Fruit fly (Drosophila melanogaster) whole organism, embryonic: ENCODE data around the gene Sec3.

ENCODE experiments used
- CG10209 ChIP-seq: fragments of 200-800 bp; sonication (Bioruptor generic); optimal IDR thresholded peaks from 3 replicates; lab custom pipeline; 2017; ENCODE audit warnings: missing biosample characterization, mild to moderate bottlenecking, missing genetic modification characterization, missing genetic modification reagents
- CG12155 ChIP-seq: fragments of 200-800 bp; sonication (Bioruptor generic); optimal IDR thresholded peaks from 3 replicates; lab custom pipeline; 2016; ENCODE audit warnings: missing biosample characterization, missing genetic modification characterization
- CG12769 ChIP-seq: fragments of 200-800 bp; sonication (Bioruptor generic); optimal IDR thresholded peaks from 2 replicates; lab custom pipeline; 2019; ENCODE audit warnings: missing biosample characterization, mild to moderate bottlenecking, missing genetic modification characterization, moderate library complexity
- CG14965 ChIP-seq: fragments of 200-800 bp; sonication (Bioruptor generic); optimal IDR thresholded peaks from 2 replicates; lab custom pipeline; 2016; ENCODE audit warnings: missing biosample characterization, missing genetic modification characterization, borderline replicate concordance
- CG1529 ChIP-seq: fragments of 200-800 bp; sonication (Bioruptor generic); optimal IDR thresholded peaks from 3 replicates; lab custom pipeline; 2018; ENCODE audit warnings: missing biosample characterization, missing genetic modification characterization
- CG15479 ChIP-seq: fragments of 200-800 bp; sonication (Bioruptor generic); optimal IDR thresholded peaks from 3 replicates; lab custom pipeline; 2019; ENCODE audit warnings: missing biosample characterization, mild to moderate bottlenecking, missing genetic modification characterization, moderate library complexity
- CG15696 ChIP-seq: fragments of 200-800 bp; sonication (Bioruptor generic); optimal IDR thresholded peaks from 2 replicates; lab custom pipeline; 2019; ENCODE audit warnings: missing biosample characterization, mild to moderate bottlenecking, missing genetic modification characterization, moderate library complexity
- CG1603 ChIP-seq: fragments of 200-800 bp; sonication (Bioruptor generic); optimal IDR thresholded peaks from 2 replicates; lab custom pipeline; 2019; ENCODE audit warnings: missing biosample characterization, mild to moderate bottlenecking, missing genetic modification characterization, moderate library complexity
- CG16813 ChIP-seq: fragments of 200-800 bp; sonication (Bioruptor generic); IDR thresholded peaks from 3 replicates; pipeline ENCODE4 v1.3.6; 2022; ENCODE audit warnings: missing biosample characterization, missing genetic modification characterization; ENCODE audit not compliant: partially characterized antibody
- CG16815 ChIP-seq: fragments of 200-800 bp; sonication (Bioruptor generic); optimal IDR thresholded peaks from 3 replicates; lab custom pipeline; 2017; ENCODE audit warnings: missing biosample characterization, mild to moderate bottlenecking, missing genetic modification characterization
- CG17361 ChIP-seq: fragments of 200-800 bp; sonication (Bioruptor generic); IDR thresholded peaks from 3 replicates; pipeline ENCODE4 v1.3.6; 2022; ENCODE audit warnings: missing biosample characterization, missing genetic modification characterization
- CG17385 ChIP-seq: fragments of 200-800 bp; sonication (Bioruptor generic); optimal IDR thresholded peaks from 3 replicates; lab custom pipeline; 2018; ENCODE audit warnings: missing biosample characterization, mild to moderate bottlenecking, missing genetic modification characterization
- CG2678 ChIP-seq: fragments of 200-800 bp; sonication (Bioruptor generic); optimal IDR thresholded peaks from 3 replicates; lab custom pipeline; 2019; ENCODE audit warnings: missing biosample characterization, mild to moderate bottlenecking, missing genetic modification characterization, moderate library complexity
- CG31388 ChIP-seq: fragments of 200-800 bp; sonication (Bioruptor generic); optimal IDR thresholded peaks from 2 replicates; lab custom pipeline; 2016; ENCODE audit warnings: missing biosample characterization, missing genetic modification characterization
- CG8290 ChIP-seq, 3 experiments: fragments of 200-800 bp; sonication (Bioruptor generic); optimal IDR thresholded peaks; 2 replicates each; lab custom pipeline; 2016 to 2019; ENCODE audit warnings: missing biosample characterization in 3 of 3, missing genetic modification characterization in 3 of 3, mild to moderate bottlenecking in 2 of 3, moderate library complexity in 1 of 3
- CG8478 ChIP-seq: fragments of >200 bp; optimal IDR thresholded peaks from 2 replicates; lab custom pipeline; 2018
- CHES-1-like ChIP-seq: fragments of 200-800 bp; sonication (Bioruptor generic); optimal IDR thresholded peaks from 2 replicates; lab custom pipeline; 2016; ENCODE audit warnings: missing biosample characterization, missing genetic modification characterization
- Dbx ChIP-seq: fragments of 200-800 bp; sonication (Bioruptor generic); IDR thresholded peaks from 3 replicates; pipeline ENCODE4 v1.3.6; 2022; ENCODE audit warnings: missing biosample characterization, missing genetic modification characterization
- Ets65A ChIP-seq: fragments of 200-800 bp; sonication (Bioruptor generic); peaks from one replicate; lab custom pipeline; 2016; ENCODE audit warnings: missing biosample characterization, missing genetic modification characterization
- HmgZ ChIP-seq: fragments of 200-800 bp; sonication (Bioruptor generic); optimal IDR thresholded peaks from 2 replicates; lab custom pipeline; 2018; ENCODE audit warnings: missing biosample characterization, mild to moderate bottlenecking, missing genetic modification characterization
- Lpt ChIP-seq: fragments of >200 bp; optimal IDR thresholded peaks from 2 replicates; lab custom pipeline; 2018; ENCODE audit warnings: missing biosample characterization, missing genetic modification characterization
- Mrtf ChIP-seq: fragments of 200-800 bp; sonication (Bioruptor generic); IDR thresholded peaks from 3 replicates; pipeline ENCODE4 v1.3.6; 2022; ENCODE audit warnings: missing biosample characterization, missing genetic modification characterization
- NC2β ChIP-seq: fragments of 200-800 bp; sonication (Bioruptor generic); optimal IDR thresholded peaks from 2 replicates; lab custom pipeline; 2016; ENCODE audit warnings: missing biosample characterization, missing genetic modification characterization
- Opbp ChIP-seq: fragments of 200-800 bp; sonication (Bioruptor generic); IDR thresholded peaks from 3 replicates; pipeline ENCODE4 v1.3.6; 2022; ENCODE audit warnings: missing biosample characterization, missing genetic modification characterization; ENCODE audit not compliant: partially characterized antibody
- PHDP ChIP-seq: fragments of 200-800 bp; sonication (Bioruptor generic); optimal IDR thresholded peaks from 3 replicates; lab custom pipeline; 2018; ENCODE audit warnings: missing biosample characterization, mild to moderate bottlenecking, missing genetic modification characterization, moderate library complexity
- Ssrp ChIP-seq: fragments of 200-800 bp; sonication (Bioruptor generic); optimal IDR thresholded peaks from 2 replicates; lab custom pipeline; 2018; ENCODE audit warnings: missing biosample characterization, mild to moderate bottlenecking, missing genetic modification characterization, moderate library complexity
- Trl ChIP-seq, 3 experiments: fragments of >200 bp in 2 of 3; fragments of 200-800 bp in 1 of 3; sonication (Bioruptor generic) in 1 of 3; optimal IDR thresholded peaks; 2 replicates in 1 of 3; 3 replicates in 2 of 3; lab custom pipeline; 2016 to 2017; ENCODE audit warnings: missing biosample characterization in 1 of 3, missing genetic modification characterization in 1 of 3
- ac ChIP-seq: fragments of 200-800 bp; sonication (Bioruptor generic); optimal IDR thresholded peaks from 3 replicates; lab custom pipeline; 2017; ENCODE audit warnings: missing biosample characterization, mild to moderate bottlenecking, missing genetic modification characterization
- ara ChIP-seq: fragments of 200-800 bp; sonication (Bioruptor generic); IDR thresholded peaks from 2 replicates; pipeline ENCODE4 v1.3.6; 2022; ENCODE audit warnings: missing biosample characterization, missing genetic modification characterization
- crc ChIP-seq: fragments of 200-800 bp; sonication (Bioruptor generic); optimal IDR thresholded peaks from 2 replicates; lab custom pipeline; 2016; ENCODE audit warnings: missing biosample characterization, missing genetic modification characterization
- da ChIP-seq: fragments of 200-800 bp; sonication (Bioruptor generic); optimal IDR thresholded peaks from 2 replicates; lab custom pipeline; 2016; ENCODE audit warnings: missing biosample characterization, missing genetic modification characterization
- dmrt11E ChIP-seq: fragments of 200-800 bp; sonication (Bioruptor generic); optimal IDR thresholded peaks from 3 replicates; lab custom pipeline; 2018; ENCODE audit warnings: missing biosample characterization, mild to moderate bottlenecking, missing genetic modification characterization, moderate library complexity
- eyg ChIP-seq: fragments of 200-800 bp; sonication (Bioruptor generic); optimal IDR thresholded peaks from 3 replicates; lab custom pipeline; 2016; ENCODE audit warnings: missing biosample characterization, missing genetic modification characterization
- fd102C ChIP-seq: fragments of 200-800 bp; sonication (Bioruptor generic); optimal IDR thresholded peaks from 2 replicates; lab custom pipeline; 2018; ENCODE audit warnings: missing biosample characterization, mild to moderate bottlenecking, missing genetic modification characterization, moderate library complexity
- ham ChIP-seq: fragments of 200-800 bp; sonication (Bioruptor generic); IDR thresholded peaks from 2 replicates; pipeline ENCODE4 v1.3.6; 2022; ENCODE audit warnings: missing biosample characterization, missing genetic modification characterization
- insv ChIP-seq, 2 experiments: fragments of 200-800 bp; sonication (Bioruptor generic); optimal IDR thresholded peaks; 3 replicates each; lab custom pipeline; 2016 to 2018; ENCODE audit warnings: missing biosample characterization in 2 of 2, missing genetic modification characterization in 2 of 2
- lab ChIP-seq: fragments of 200-800 bp; sonication (Bioruptor generic); optimal IDR thresholded peaks from 3 replicates; lab custom pipeline; 2017; ENCODE audit warnings: missing biosample characterization, missing genetic modification characterization, mild to moderate bottlenecking, moderate library complexity, missing genetic modification reagents
- p53 ChIP-seq: fragments of 200-800 bp; sonication (Bioruptor generic); optimal IDR thresholded peaks from 2 replicates; lab custom pipeline; 2016; ENCODE audit warnings: missing biosample characterization, missing genetic modification characterization
- row ChIP-seq: fragments of 200-800 bp; sonication (Bioruptor generic); IDR thresholded peaks from 3 replicates; pipeline ENCODE4 v1.3.6; 2022; ENCODE audit warnings: missing biosample characterization, missing genetic modification characterization
- run ChIP-seq: fragments of 200-800 bp; sonication (Bioruptor generic); optimal IDR thresholded peaks from 3 replicates; lab custom pipeline; 2018; ENCODE audit warnings: missing biosample characterization, mild to moderate bottlenecking, missing genetic modification characterization
- sens ChIP-seq: fragments of 200-800 bp; sonication (Bioruptor generic); peaks from one replicate; lab custom pipeline; 2016; ENCODE audit warnings: missing biosample characterization, missing genetic modification characterization
- tin ChIP-seq: fragments of 200-800 bp; sonication (Bioruptor generic); optimal IDR thresholded peaks from 3 replicates; lab custom pipeline; 2016; ENCODE audit warnings: missing biosample characterization, missing genetic modification characterization
- trem ChIP-seq: fragments of 200-800 bp; optimal IDR thresholded peaks from 3 replicates; lab custom pipeline; 2019; ENCODE audit warnings: missing biosample characterization, mild to moderate bottlenecking, missing genetic modification characterization, moderate library complexity
- ttk ChIP-seq: fragments of 200-800 bp; sonication (Bioruptor generic); IDR thresholded peaks from 2 replicates; pipeline ENCODE4 v2.1.2; 2022; ENCODE audit warnings: missing biosample characterization, missing genetic modification characterization
- tx ChIP-seq: fragments of 200-800 bp; sonication (Bioruptor generic); optimal IDR thresholded peaks from 2 replicates; lab custom pipeline; 2016; ENCODE audit warnings: missing biosample characterization, missing genetic modification characterization
- unpg ChIP-seq: fragments of 200-800 bp; sonication (Bioruptor generic); optimal IDR thresholded peaks from 3 replicates; lab custom pipeline; 2018; ENCODE audit warnings: missing biosample characterization, mild to moderate bottlenecking, missing genetic modification characterization, moderate library complexity

The Sec3 gene

dm6 chr3L:17419103-17419741 is 5.8 kb downstream of the Sec3 start (continued):
- TF ChIP-seq CG1603 (tag; lab: Kevin White, UChicago) (peak; percentile 27), CG2678 (tag; lab: Kevin White, UChicago) (peak; percentile 9), Dbx (GFP tag; lab: Robert Waterston, UW) (peak; percentile 15; the same call in 1 of the 3 replicates), sens (GFP tag; lab: Kevin White, UChicago) (peak; percentile 30), CG8290 (GFP tag; optimal IDR thresholded peaks at IDR 0.05; lab: Kevin White, UChicago) (no peak), CG8290 (tag; optimal IDR thresholded peaks at IDR 0.05; lab: Kevin White, UChicago) (peak in 1 of 2 experiments; percentile 41), fd102C (GFP tag; lab: Kevin White, UChicago) (peak; percentile 43), CG1529 (no peak), ac (GFP tag; lab: Kevin White, UChicago) (peak; percentile 58), PHDP (peak; percentile 7), Opbp (0 out of 3 replicates have a peak, but pooled peaks have one; percentile 18), CG15479 (GFP tag; lab: Kevin White, UChicago) (peak; percentile 66), Lpt (GFP tag; lab: Kevin White, UChicago) (no peak), run (tag; lab: Kevin White, UChicago) (no peak)

dm6 chr3L:17415967-17416749 is 8.9 kb downstream of the Sec3 start:
- TF ChIP-seq p53 (GFP tag; lab: Kevin White, UChicago) (no peak), Trl (optimal IDR thresholded peaks at IDR 0.05; lab: Kevin White, UChicago) (no peak), Trl (GFP tag; optimal IDR thresholded peaks at IDR 0.05; lab: Kevin White, UChicago) (peak; percentile 26), trem (peak; percentile 56), unpg (peak; percentile 21), HmgZ (tag; lab: Kevin White, UChicago) (no peak), CHES-1-like (peak; percentile 23), CG15696 (peak; percentile 90), ham (GFP tag; lab: Robert Waterston, UW) (no peak), ttk (GFP tag; lab: Robert Waterston, UW) (no peak), tx (GFP tag; lab: Kevin White, UChicago) (peak; percentile 35), ara (GFP tag; lab: Robert Waterston, UW) (peak; percentile 61; the same call in 1 of the 2 replicates), Ets65A (peak; percentile 92), insv (GFP tag; optimal IDR thresholded peaks at IDR 0.05; lab: Kevin White, UChicago) (peak in 1 of 2 experiments; percentile 1), CG16813 (GFP tag; lab: Robert Waterston, UW) (no peak), CG31388 (no peak), dmrt11E (tag; lab: Kevin White, UChicago) (peak; percentile 90), Dbx (GFP tag; lab: Robert Waterston, UW) (0 out of 3 replicates have a peak, but pooled peaks have one; percentile 10), row (GFP tag; lab: Robert Waterston, UW) (peak; percentile 57; the same call in 1 of the 3 replicates), NC2β (GFP tag; lab: Kevin White, UChicago) (peak; percentile 76), CG12155 (GFP tag; lab: Kevin White, UChicago) (peak; percentile 43), CG12769 (peak; percentile 49), lab (GFP tag; lab: Kevin White, UChicago) (no peak), Mrtf (0 out of 3 replicates have a peak, but pooled peaks have one; percentile 9), da (GFP tag; lab: Kevin White, UChicago) (no peak), CG16815 (GFP tag; lab: Kevin White, UChicago) (peak; percentile 69), Ssrp (peak; percentile 25), CG1603 (tag; lab: Kevin White, UChicago) (peak; percentile 78), tin (GFP tag; lab: Kevin White, UChicago) (peak; percentile 31), crc (GFP tag; lab: Kevin White, UChicago) (peak; percentile 39), CG17385 (GFP tag; lab: Kevin White, UChicago) (peak; percentile 12), CG17361 (GFP tag; lab: Robert Waterston, UW) (peak; percentile 57; the same call in 1 of the 3 replicates), CG8478 (lab: Kevin White, UChicago) (no peak), eyg (GFP tag; lab: Kevin White, UChicago) (no peak), CG10209 (GFP tag; lab: Kevin White, UChicago) (peak; percentile 55), CG14965 (GFP tag; lab: Kevin White, UChicago) (no peak)
